Fruit fly (Drosophila melanogaster) whole organism, embryonic: ENCODE data around the gene mthl6.

Source experiments
- CG13775 ChIP-seq: fragments of 200-800 bp; sonication (Bioruptor generic); optimal IDR thresholded peaks from 3 replicates; lab custom pipeline; 2017; ENCODE audit warnings: missing biosample characterization, mild to moderate bottlenecking, missing genetic modification characterization
- CG9609 ChIP-seq: fragments of 200-800 bp; sonication (Bioruptor generic); optimal IDR thresholded peaks from 3 replicates; lab custom pipeline; 2016; ENCODE audit warnings: missing biosample characterization, missing genetic modification characterization
- CkIIα-i1 ChIP-seq: fragments of 200-800 bp; sonication (Bioruptor generic); IDR thresholded peaks from 2 replicates; pipeline ENCODE4 v1.3.6; 2022; ENCODE audit warnings: missing biosample characterization, missing genetic modification characterization
- Kr ChIP-seq: fragments of 200-800 bp; sonication (Bioruptor generic); optimal IDR thresholded peaks from 2 replicates; lab custom pipeline; 2017; ENCODE audit warnings: missing biosample characterization, mild to moderate bottlenecking, missing genetic modification characterization
- Opbp ChIP-seq: fragments of 200-800 bp; sonication (Bioruptor generic); IDR thresholded peaks from 3 replicates; pipeline ENCODE4 v1.3.6; 2022; ENCODE audit warnings: missing biosample characterization, missing genetic modification characterization; ENCODE audit not compliant: partially characterized antibody
- ap ChIP-seq: fragments of 200-800 bp; sonication (Bioruptor generic); IDR thresholded peaks from 2 replicates; pipeline ENCODE4 v1.3.6; 2022; ENCODE audit warnings: missing biosample characterization, missing genetic modification characterization
- pan ChIP-seq, 4 experiments: fragments of >200 bp in 3 of 4; fragments of 200-800 bp in 1 of 4; sonication (Bioruptor generic) in 1 of 4; optimal IDR thresholded peaks in 3 of 4; IDR thresholded peaks in 1 of 4; 2 replicates each; pipeline versions ENCODE4 v1.3.6 to Lab custom; 2017 to 2022; ENCODE audit warnings: missing biosample characterization in 2 of 4, missing genetic modification characterization in 2 of 4, mixed read lengths in 1 of 4
- prd ChIP-seq, 3 experiments: fragments of >200 bp in 2 of 3; fragments of 200-800 bp in 1 of 3; sonication (Bioruptor generic) in 1 of 3; optimal IDR thresholded peaks in 2 of 3; IDR thresholded peaks in 1 of 3; 2 replicates in 2 of 3; 3 replicates in 1 of 3; pipeline versions ENCODE4 v1.3.6 to Lab custom; 2017 to 2022; ENCODE audit warnings: missing biosample characterization in 1 of 3, missing genetic modification characterization in 1 of 3
- slbo ChIP-seq: fragments of 200-800 bp; sonication (Bioruptor generic); IDR thresholded peaks from 2 replicates; pipeline ENCODE4 v1.3.6; 2022; ENCODE audit warnings: missing biosample characterization, missing genetic modification characterization
- slou ChIP-seq: fragments of 200-800 bp; sonication (Bioruptor generic); optimal IDR thresholded peaks from 3 replicates; lab custom pipeline; 2016; ENCODE audit warnings: missing biosample characterization, missing genetic modification characterization

DNA sequence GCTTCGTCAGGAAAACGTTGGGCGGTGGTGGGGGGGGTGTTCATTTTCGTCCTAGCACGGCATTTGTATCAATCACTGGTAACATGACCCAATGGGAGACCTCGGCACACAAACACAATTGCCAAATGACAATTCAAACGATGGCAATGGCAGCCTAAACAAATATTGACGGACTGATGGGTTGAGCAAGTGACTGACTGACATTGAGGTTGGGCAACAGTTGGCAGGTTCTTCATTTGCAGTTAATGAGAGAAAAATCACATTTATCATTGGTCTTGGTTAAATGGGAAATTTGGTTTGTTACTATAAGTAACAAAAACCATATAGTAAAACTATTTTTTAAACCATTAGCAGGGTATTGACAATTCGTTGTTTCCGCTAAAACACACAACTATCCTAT lies 36.7 kb upstream of the mthl6 start:
- TF ChIP-seq prd (optimal IDR thresholded peaks at IDR 0.05; lab: Kevin White, UChicago) = no peak
- no peak for TF ChIP-seq prd (GFP tag; IDR thresholded peaks at IDR 0.05; lab: Robert Waterston, UW)
- no peak for TF ChIP-seq slou (GFP tag; lab: Kevin White, UChicago)
- no peak for TF ChIP-seq Kr (GFP tag; lab: Kevin White, UChicago)
- no peak for TF ChIP-seq ap (GFP tag; lab: Robert Waterston, UW)
- TF ChIP-seq Opbp = no peak
- TF ChIP-seq slbo (GFP tag; lab: Robert Waterston, UW) = no peak
- no peak for TF ChIP-seq CG13775 (GFP tag; lab: Kevin White, UChicago)
- no peak for TF ChIP-seq CkIIα-i1 (GFP tag; lab: Robert Waterston, UW)
- TF ChIP-seq CG9609 (GFP tag; lab: Kevin White, UChicago) = no peak
- no peak for TF ChIP-seq pan (optimal IDR thresholded peaks at IDR 0.05; lab: Kevin White, UChicago)
- TF ChIP-seq pan (GFP tag; optimal IDR thresholded peaks at IDR 0.05 in 1 of 2, IDR thresholded peaks at IDR 0.05 in 1 of 2) = no peak
